Fruit fly (Drosophila melanogaster) S2 (cell line): ENCODE measurements around the gene to.

ENCODE experiments used
- CG8478 ChIP-seq: fragments of >200 bp; optimal IDR thresholded peaks from 2 replicates; lab custom pipeline; 2018
- CTCF ChIP-seq, 2 experiments: fragments of >200 bp; optimal IDR thresholded peaks; 2 replicates each; lab custom pipeline; 2018

DNA sequence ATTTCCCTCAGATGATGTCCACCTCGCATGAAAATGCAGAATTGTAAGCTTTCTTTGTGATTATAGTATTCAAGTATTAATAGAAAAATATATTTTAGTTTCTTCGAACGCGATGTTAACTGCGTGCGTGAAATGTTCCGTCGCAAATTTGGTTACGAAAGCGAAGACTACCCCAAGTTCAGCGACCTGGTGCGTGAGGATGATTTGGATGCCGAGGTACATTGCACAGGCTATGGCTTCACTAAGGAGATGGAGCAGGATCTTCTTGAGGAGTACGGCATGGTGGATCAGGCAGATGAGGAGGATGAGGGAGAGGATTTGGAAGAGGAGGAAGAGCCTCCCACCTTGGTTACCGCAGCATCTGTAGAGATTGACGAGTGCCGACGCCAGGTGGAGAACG lies 26.8 kb downstream of the to start:
- no peak for TF ChIP-seq CTCF (optimal IDR thresholded peaks at IDR 0.05; lab: Kevin White, UChicago)
- TF ChIP-seq CG8478 (lab: Kevin White, UChicago) = no peak
